Worm (Caenorhabditis elegans) whole organism, L2 larva: ENCODE data around the gene srsx-1.

Experiments used
- C34F6.9 ChIP-seq: fragments of 150-350 bp; optimal IDR thresholded peaks from 2 replicates; lab custom pipeline; 2014; ENCODE audit warnings: missing biosample characterization, missing genetic modification characterization
- Y55F3AM.14 ChIP-seq: fragments of 200-800 bp; sonication (Bioruptor generic); optimal IDR thresholded peaks from 2 replicates; lab custom pipeline; 2018; ENCODE audit warnings: mild to moderate bottlenecking, missing genetic modification characterization, missing compliant biosample characterization
- ZK546.5 ChIP-seq: sonication (generic microtip); optimal IDR thresholded peaks from 2 replicates; lab custom pipeline; 2017; ENCODE audit warnings: missing biosample characterization, missing genetic modification characterization
- alr-1 ChIP-seq: fragments of 150-350 bp; optimal IDR thresholded peaks from 2 replicates; lab custom pipeline; 2014; ENCODE audit warnings: missing biosample characterization, missing genetic modification characterization
- aly-2 ChIP-seq: fragments of 150-350 bp; optimal IDR thresholded peaks from 2 replicates; lab custom pipeline; 2014; ENCODE audit warnings: missing biosample characterization, missing genetic modification characterization
- ama-1 ChIP-seq: fragments of 150-350 bp; optimal IDR thresholded peaks from 2 replicates; lab custom pipeline; 2018; ENCODE audit warnings: inconsistent platforms
- blmp-1 ChIP-seq: sonication (generic microtip); optimal IDR thresholded peaks from 2 replicates; lab custom pipeline; 2017; ENCODE audit warnings: missing genetic modification characterization, mild to moderate bottlenecking, missing compliant biosample characterization, antibody characterized with exemption, moderate library complexity; ENCODE audit not compliant: insufficient read depth
- ceh-16 ChIP-seq: fragments of 150-350 bp; optimal IDR thresholded peaks from 2 replicates; lab custom pipeline; 2014; ENCODE audit warnings: missing biosample characterization, missing genetic modification characterization
- dmd-4 ChIP-seq: sonication (generic microtip); optimal IDR thresholded peaks from 2 replicates; lab custom pipeline; 2017; ENCODE audit warnings: missing biosample characterization, missing genetic modification characterization
- egl-27 ChIP-seq: sonication (generic microtip); optimal IDR thresholded peaks from 3 replicates; lab custom pipeline; 2017; ENCODE audit warnings: missing biosample characterization, missing genetic modification reagents, missing genetic modification characterization
- elt-1 ChIP-seq: fragments of 150-350 bp; optimal IDR thresholded peaks from 2 replicates; lab custom pipeline; 2014; ENCODE audit warnings: missing biosample characterization, missing genetic modification characterization
- gmeb-1 ChIP-seq: fragments of 150-350 bp; optimal IDR thresholded peaks from 2 replicates; lab custom pipeline; 2014; ENCODE audit warnings: missing biosample characterization, missing genetic modification characterization
- lin-11 ChIP-seq: fragments of 150-350 bp; sonication (generic microtip); optimal IDR thresholded peaks from 2 replicates; lab custom pipeline; 2014; ENCODE audit warnings: missing biosample characterization, missing genetic modification characterization, inconsistent platforms, mixed read lengths
- lin-13 ChIP-seq: fragments of 150-350 bp; optimal IDR thresholded peaks from 2 replicates; lab custom pipeline; 2014; ENCODE audit warnings: missing biosample characterization, missing genetic modification reagents, missing genetic modification characterization
- lin-39 ChIP-seq: fragments of 150-350 bp; optimal IDR thresholded peaks from 2 replicates; lab custom pipeline; 2014; ENCODE audit warnings: missing biosample characterization, missing genetic modification reagents, missing genetic modification characterization
- lsy-2 ChIP-seq, 2 experiments: fragments of 150-350 bp in 1 of 2; sonication (generic microtip) in 1 of 2; optimal IDR thresholded peaks; 2 replicates each; lab custom pipeline; 2014 to 2017; ENCODE audit warnings: missing biosample characterization in 2 of 2, missing genetic modification characterization in 2 of 2
- mab-5 ChIP-seq: fragments of 150-350 bp; optimal IDR thresholded peaks from 2 replicates; lab custom pipeline; 2014; ENCODE audit warnings: missing biosample characterization, missing genetic modification characterization
- mbf-1 ChIP-seq: sonication (generic microtip); optimal IDR thresholded peaks from 2 replicates; lab custom pipeline; 2017; ENCODE audit warnings: missing biosample characterization, missing genetic modification characterization
- mdl-1 ChIP-seq, 2 experiments: fragments of 150-350 bp in 1 of 2; sonication (generic microtip) in 1 of 2; optimal IDR thresholded peaks; 2 replicates each; lab custom pipeline; 2017; ENCODE audit warnings: missing biosample characterization in 2 of 2, missing genetic modification characterization in 2 of 2
- nhr-10 ChIP-seq: sonication (generic microtip); optimal IDR thresholded peaks from 2 replicates; lab custom pipeline; 2017; ENCODE audit warnings: missing biosample characterization, missing genetic modification characterization
- nhr-11 ChIP-seq: fragments of 150-350 bp; optimal IDR thresholded peaks from 2 replicates; lab custom pipeline; 2014; ENCODE audit warnings: missing biosample characterization, missing genetic modification characterization
- nhr-12 ChIP-seq: fragments of 150-350 bp; optimal IDR thresholded peaks from 2 replicates; lab custom pipeline; 2014; ENCODE audit warnings: missing biosample characterization, missing genetic modification characterization
- nhr-129 ChIP-seq: fragments of 150-350 bp; optimal IDR thresholded peaks from 2 replicates; lab custom pipeline; 2014; ENCODE audit warnings: missing biosample characterization, missing genetic modification characterization
- nhr-21 ChIP-seq: fragments of 150-350 bp; optimal IDR thresholded peaks from 2 replicates; lab custom pipeline; 2014; ENCODE audit warnings: missing biosample characterization, missing genetic modification characterization
- nhr-23 ChIP-seq: fragments of 150-350 bp; optimal IDR thresholded peaks from 2 replicates; lab custom pipeline; 2014; ENCODE audit warnings: missing biosample characterization, missing genetic modification reagents, missing genetic modification characterization
- nhr-237 ChIP-seq: fragments of 150-350 bp; optimal IDR thresholded peaks from 2 replicates; lab custom pipeline; 2014; ENCODE audit warnings: missing biosample characterization, missing genetic modification characterization
- nhr-25 ChIP-seq: fragments of 150-350 bp; sonication (generic microtip); optimal IDR thresholded peaks from 3 replicates; lab custom pipeline; 2014; ENCODE audit warnings: missing biosample characterization, missing genetic modification characterization
- peb-1 ChIP-seq: fragments of 150-350 bp; optimal IDR thresholded peaks from 2 replicates; lab custom pipeline; 2014; ENCODE audit warnings: missing biosample characterization, missing genetic modification characterization
- sem-4 ChIP-seq: fragments of 150-350 bp; optimal IDR thresholded peaks from 2 replicates; lab custom pipeline; 2014; ENCODE audit warnings: missing biosample characterization, missing genetic modification reagents, missing genetic modification characterization
- skn-1 ChIP-seq: sonication (generic microtip); optimal IDR thresholded peaks from 2 replicates; lab custom pipeline; 2017; ENCODE audit warnings: missing biosample characterization, missing genetic modification characterization
- sma-3 ChIP-seq: sonication (generic microtip); optimal IDR thresholded peaks from 2 replicates; lab custom pipeline; 2016; ENCODE audit warnings: missing genetic modification reagents, missing genetic modification characterization, missing compliant biosample characterization
- sma-9 ChIP-seq, 2 experiments: fragments of 150-350 bp in 1 of 2; sonication (generic microtip) in 1 of 2; optimal IDR thresholded peaks; 2 replicates each; lab custom pipeline; 2014 to 2016; ENCODE audit warnings: missing genetic modification characterization in 2 of 2, mild to moderate bottlenecking in 1 of 2, missing biosample characterization in 1 of 2, missing compliant biosample characterization in 1 of 2, missing genetic modification reagents in 1 of 2, moderate library complexity in 1 of 2
- snpc-4 ChIP-seq: fragments of 150-350 bp; optimal IDR thresholded peaks from 2 replicates; lab custom pipeline; 2014; ENCODE audit warnings: missing biosample characterization, missing genetic modification characterization
- unc-55 ChIP-seq: fragments of 150-350 bp; sonication (generic microtip); optimal IDR thresholded peaks from 3 replicates; lab custom pipeline; 2014; ENCODE audit warnings: missing biosample characterization, missing genetic modification reagents, missing genetic modification characterization
- zag-1 ChIP-seq: fragments of 150-350 bp; optimal IDR thresholded peaks from 2 replicates; lab custom pipeline; 2014; ENCODE audit warnings: missing biosample characterization, missing genetic modification characterization
- ztf-1 ChIP-seq: fragments of 200-800 bp; sonication (Bioruptor generic); conservative IDR thresholded peaks from 2 replicates; pipeline ENCODE4 v1.3.6; 2022; ENCODE audit warnings: missing genetic modification characterization, missing compliant biosample characterization
- ztf-11 ChIP-seq: sonication (generic microtip); optimal IDR thresholded peaks from 2 replicates; lab custom pipeline; 2017; ENCODE audit warnings: missing biosample characterization, missing genetic modification characterization

The srsx-1 gene

ce11 chrV:17201847-17202246 lies 24.0 kb upstream of the srsx-1 start, which contains the start of gene Y68A4A.10:
Gene Y68A4A.10 (plus strand): TSS chrV:17202147.
- TF ChIP-seq dmd-4 (tag; lab: Kevin White, UChicago), result no peak
- TF ChIP-seq nhr-11 (tag; lab: Kevin White, UChicago), result no peak

ce11 chrV:17198926-17199325 lies 21.1 kb upstream of the srsx-1 start, which contains the start of gene srz-96:
Gene srz-96 (plus strand): TSS chrV:17199226.
- TF ChIP-seq dmd-4 (tag; lab: Kevin White, UChicago), result no peak
- TF ChIP-seq ztf-11, result no peak
- TF ChIP-seq C34F6.9 (tag; lab: Kevin White, UChicago), result no peak
- TF ChIP-seq blmp-1 (tag; lab: Kevin White, UChicago), result no peak
- no peak for TF ChIP-seq sma-9 (GFP tag; optimal IDR thresholded peaks at IDR 0.05; lab: Kevin White, UChicago)
- TF ChIP-seq sma-9 (tag; optimal IDR thresholded peaks at IDR 0.05; lab: Kevin White, UChicago), result no peak
- no peak for TF ChIP-seq elt-1 (tag; lab: Kevin White, UChicago)
- no peak for TF ChIP-seq egl-27
- no peak for TF ChIP-seq nhr-237
- TF ChIP-seq nhr-25 (tag; lab: Kevin White, UChicago), result no peak
- TF ChIP-seq mbf-1 (tag; lab: Kevin White, UChicago), result no peak
- no peak for TF ChIP-seq unc-55 (GFP tag; lab: Kevin White, UChicago)
- no peak for TF ChIP-seq skn-1 (tag; lab: Kevin White, UChicago)
- TF ChIP-seq Y55F3AM.14 (GFP tag; lab: Kevin White, UChicago), result no peak

ce11 chrV:17192238-17192637 lies 14.4 kb upstream of the srsx-1 start, which contains the start of gene srz-47:
Gene srz-47 (minus strand): TSS chrV:17192338.
- TF ChIP-seq lsy-2 (tag; optimal IDR thresholded peaks at IDR 0.05; lab: Kevin White, UChicago) (no peak), mbf-1 (tag; lab: Kevin White, UChicago) (no peak), snpc-4 (no peak), mab-5 (tag; lab: Kevin White, UChicago) (no peak), ama-1 (lab: Kevin White, UChicago) (no peak)

- TF ChIP-seq sma-3 (GFP tag; lab: Kevin White, UChicago) (no peak), lin-13 (GFP tag; lab: Kevin White, UChicago) (no peak), alr-1 (tag; lab: Kevin White, UChicago) (no peak), sem-4 (tag; lab: Kevin White, UChicago) (no peak), nhr-12 (no peak), unc-55 (GFP tag; lab: Kevin White, UChicago) (no peak), nhr-21 (tag; lab: Kevin White, UChicago) (no peak), egl-27 (no peak), mdl-1 (tag; optimal IDR thresholded peaks at IDR 0.05; lab: Kevin White, UChicago) (no peak), peb-1 (tag; lab: Kevin White, UChicago) (no peak), ZK546.5 (tag; lab: Kevin White, UChicago) (no peak), ceh-16 (tag; lab: Kevin White, UChicago) (no peak), nhr-25 (tag; lab: Kevin White, UChicago) (no peak), lin-39 (no peak), aly-2 (no peak), nhr-23 (tag; lab: Kevin White, UChicago) (no peak)
Observed at ce11 chrV:17190399-17190798, 12.5 kb upstream of the srsx-1 start, which contains the start of gene str-199. Gene str-199 (minus strand): TSS chrV:17190499.

- TF ChIP-seq nhr-129 (tag; lab: Kevin White, UChicago) (no peak), mbf-1 (tag; lab: Kevin White, UChicago) (no peak), ztf-1 (GFP tag; lab: Robert Waterston, UW) (no peak), zag-1 (tag; lab: Kevin White, UChicago) (no peak), sma-3 (GFP tag; lab: Kevin White, UChicago) (no peak), nhr-10 (tag; lab: Kevin White, UChicago) (no peak), lin-11 (tag; lab: Kevin White, UChicago) (no peak), unc-55 (GFP tag; lab: Kevin White, UChicago) (no peak), gmeb-1 (tag; lab: Kevin White, UChicago) (no peak), peb-1 (tag; lab: Kevin White, UChicago) (no peak), lin-39 (no peak), egl-27 (no peak), sem-4 (tag; lab: Kevin White, UChicago) (no peak)
Observed at ce11 chrV:17182045-17182444, 4.2 kb upstream of the srsx-1 start, which contains the start of gene srh-159. Gene srh-159 (plus strand): TSS chrV:17182345.
